Fruit fly (Drosophila melanogaster) whole organism, embryonic: ENCODE results near the gene CG3529.

ENCODE experiments used
- CG10366 ChIP-seq: fragments of 200-800 bp; sonication (Bioruptor generic); IDR thresholded peaks from 2 replicates; pipeline ENCODE4 v1.3.6; 2022; ENCODE audit warnings: missing biosample characterization, missing genetic modification characterization
- CG10543 ChIP-seq: fragments of 200-800 bp; sonication (Bioruptor generic); optimal IDR thresholded peaks from 3 replicates; lab custom pipeline; 2017; ENCODE audit warnings: missing biosample characterization, mild to moderate bottlenecking, missing genetic modification characterization, moderate library complexity
- CG10654 ChIP-seq: fragments of 200-800 bp; sonication (Bioruptor generic); optimal IDR thresholded peaks from 2 replicates; lab custom pipeline; 2016; ENCODE audit warnings: missing biosample characterization, missing genetic modification characterization
- CG11247 ChIP-seq: fragments of 200-800 bp; sonication (Bioruptor generic); IDR thresholded peaks from 2 replicates; pipeline ENCODE4 v1.3.6; 2022; ENCODE audit warnings: missing biosample characterization, missing genetic modification characterization
- CG12104 ChIP-seq: fragments of 200-800 bp; sonication (Bioruptor generic); optimal IDR thresholded peaks from 3 replicates; lab custom pipeline; 2016; ENCODE audit warnings: missing biosample characterization, missing genetic modification characterization
- CG15011 ChIP-seq: fragments of 200-800 bp; sonication (Bioruptor generic); optimal IDR thresholded peaks from 3 replicates; lab custom pipeline; 2018; ENCODE audit warnings: missing biosample characterization, mild to moderate bottlenecking, missing genetic modification characterization
- CG15269 ChIP-seq: fragments of 200-800 bp; sonication (Bioruptor generic); optimal IDR thresholded peaks from 2 replicates; lab custom pipeline; 2018; ENCODE audit warnings: missing biosample characterization, mild to moderate bottlenecking, missing genetic modification characterization, moderate library complexity
- CG1602 ChIP-seq: fragments of 200-800 bp; sonication (Bioruptor generic); optimal IDR thresholded peaks from 3 replicates; lab custom pipeline; 2016; ENCODE audit warnings: missing biosample characterization, missing genetic modification characterization
- CG17612 ChIP-seq: fragments of 200-800 bp; sonication (Bioruptor generic); IDR thresholded peaks from 2 replicates; pipeline ENCODE4 v1.3.6; 2022; ENCODE audit warnings: missing biosample characterization, missing genetic modification characterization
- CG17912 ChIP-seq: fragments of 200-800 bp; sonication (Bioruptor generic); optimal IDR thresholded peaks from 2 replicates; lab custom pipeline; 2018; ENCODE audit warnings: missing biosample characterization, mild to moderate bottlenecking, missing genetic modification characterization
- CG30020 ChIP-seq: fragments of 200-800 bp; optimal IDR thresholded peaks from 2 replicates; lab custom pipeline; 2019; ENCODE audit warnings: missing biosample characterization, mild to moderate bottlenecking, missing genetic modification characterization, moderate library complexity
- CG3065 ChIP-seq: fragments of 200-800 bp; sonication (Bioruptor generic); optimal IDR thresholded peaks from 2 replicates; lab custom pipeline; 2016; ENCODE audit warnings: missing biosample characterization, missing genetic modification characterization
- CG34224 ChIP-seq: fragments of 200-800 bp; sonication (Bioruptor generic); IDR thresholded peaks from 3 replicates; pipeline ENCODE4 v1.3.6; 2022; ENCODE audit warnings: missing biosample characterization, missing genetic modification characterization; ENCODE audit not compliant: partially characterized antibody
- CG42726 ChIP-seq: fragments of 200-800 bp; sonication (Bioruptor generic); IDR thresholded peaks from 2 replicates; pipeline ENCODE4 v1.3.6; 2022; ENCODE audit warnings: missing biosample characterization, missing genetic modification characterization; ENCODE audit not compliant: partially characterized antibody
- CG43689 ChIP-seq: fragments of 200-800 bp; sonication (Bioruptor generic); IDR thresholded peaks from 2 replicates; pipeline ENCODE4 v1.3.6; 2022; ENCODE audit warnings: missing biosample characterization, missing genetic modification characterization
- CG4424 ChIP-seq: fragments of 200-800 bp; sonication (Bioruptor generic); optimal IDR thresholded peaks from 3 replicates; lab custom pipeline; 2016; ENCODE audit warnings: missing biosample characterization, missing genetic modification characterization
- CG5245 ChIP-seq: fragments of 200-800 bp; sonication (Bioruptor generic); optimal IDR thresholded peaks from 3 replicates; lab custom pipeline; 2016; ENCODE audit warnings: missing biosample characterization, missing genetic modification characterization
- CG6654 ChIP-seq: fragments of 200-800 bp; sonication (Bioruptor generic); optimal IDR thresholded peaks from 2 replicates; lab custom pipeline; 2017; ENCODE audit warnings: missing biosample characterization, mild to moderate bottlenecking, missing genetic modification characterization
- CG7839 ChIP-seq: fragments of 200-800 bp; sonication (Bioruptor generic); optimal IDR thresholded peaks from 3 replicates; lab custom pipeline; 2018; ENCODE audit warnings: missing biosample characterization, mild to moderate bottlenecking, missing genetic modification characterization, moderate library complexity
- CG9817 ChIP-seq: fragments of 200-800 bp; sonication (Bioruptor generic); optimal IDR thresholded peaks from 2 replicates; lab custom pipeline; 2018; ENCODE audit warnings: missing biosample characterization, mild to moderate bottlenecking, missing genetic modification characterization, moderate library complexity
- Ets65A ChIP-seq: fragments of 200-800 bp; sonication (Bioruptor generic); peaks from one replicate; lab custom pipeline; 2016; ENCODE audit warnings: missing biosample characterization, missing genetic modification characterization
- Ets97D ChIP-seq: fragments of 200-800 bp; sonication (Bioruptor generic); optimal IDR thresholded peaks from 3 replicates; lab custom pipeline; 2016; ENCODE audit warnings: missing biosample characterization, missing genetic modification characterization
- Gug ChIP-seq: fragments of 200-800 bp; sonication (Bioruptor generic); IDR thresholded peaks from 4 replicates; pipeline ENCODE4 v1.3.6; 2022; ENCODE audit warnings: missing biosample characterization, missing genetic modification characterization
- Hmr ChIP-seq: fragments of 200-800 bp; sonication (Bioruptor generic); optimal IDR thresholded peaks from 3 replicates; lab custom pipeline; 2017; ENCODE audit warnings: mild to moderate bottlenecking, missing biosample characterization, missing genetic modification reagents, missing genetic modification characterization
- Hr3 ChIP-seq: fragments of 200-800 bp; sonication (Bioruptor generic); optimal IDR thresholded peaks from 3 replicates; lab custom pipeline; 2016; ENCODE audit warnings: missing biosample characterization, missing genetic modification characterization
- Hsf ChIP-seq: fragments of 200-800 bp; sonication (Bioruptor generic); optimal IDR thresholded peaks from 3 replicates; lab custom pipeline; 2016; ENCODE audit warnings: missing biosample characterization, missing genetic modification characterization
- MBD-R2 ChIP-seq: fragments of 200-800 bp; sonication (Bioruptor generic); IDR thresholded peaks from 2 replicates; pipeline ENCODE4 v1.3.6; 2022; ENCODE audit warnings: missing biosample characterization, missing genetic modification characterization
- NC2β ChIP-seq: fragments of 200-800 bp; sonication (Bioruptor generic); optimal IDR thresholded peaks from 2 replicates; lab custom pipeline; 2016; ENCODE audit warnings: missing biosample characterization, missing genetic modification characterization
- PHDP ChIP-seq: fragments of 200-800 bp; sonication (Bioruptor generic); optimal IDR thresholded peaks from 3 replicates; lab custom pipeline; 2018; ENCODE audit warnings: missing biosample characterization, mild to moderate bottlenecking, missing genetic modification characterization, moderate library complexity
- Six4 ChIP-seq: fragments of 200-800 bp; sonication (Bioruptor generic); optimal IDR thresholded peaks from 2 replicates; lab custom pipeline; 2016; ENCODE audit warnings: missing biosample characterization, missing genetic modification characterization
- Sry-β ChIP-seq: fragments of 200-800 bp; sonication (Bioruptor generic); optimal IDR thresholded peaks from 2 replicates; lab custom pipeline; 2018; ENCODE audit warnings: missing biosample characterization, mild to moderate bottlenecking, missing genetic modification characterization, moderate library complexity
- Xrp1 ChIP-seq: fragments of 200-800 bp; sonication (Bioruptor generic); IDR thresholded peaks from 2 replicates; pipeline ENCODE4 v1.3.6; 2022; ENCODE audit warnings: missing biosample characterization, missing genetic modification characterization
- YL-1 ChIP-seq: fragments of 200-800 bp; sonication (Bioruptor generic); optimal IDR thresholded peaks from 3 replicates; lab custom pipeline; 2017; ENCODE audit warnings: missing biosample characterization, mild to moderate bottlenecking, missing genetic modification characterization
- ac ChIP-seq: fragments of 200-800 bp; sonication (Bioruptor generic); optimal IDR thresholded peaks from 3 replicates; lab custom pipeline; 2017; ENCODE audit warnings: missing biosample characterization, mild to moderate bottlenecking, missing genetic modification characterization
- az2 ChIP-seq: fragments of 200-800 bp; sonication (Bioruptor generic); optimal IDR thresholded peaks from 3 replicates; lab custom pipeline; 2016; ENCODE audit warnings: missing biosample characterization, missing genetic modification characterization
- bab2 ChIP-seq: fragments of 200-800 bp; sonication (Bioruptor generic); optimal IDR thresholded peaks from 2 replicates; lab custom pipeline; 2016; ENCODE audit warnings: missing biosample characterization, missing genetic modification characterization
- chif ChIP-seq, 2 experiments: fragments of 200-800 bp; sonication (Bioruptor generic); optimal IDR thresholded peaks; 3 replicates each; lab custom pipeline; 2016; ENCODE audit warnings: missing biosample characterization in 2 of 2, missing genetic modification characterization in 2 of 2
- chm ChIP-seq: fragments of 200-800 bp; sonication (Bioruptor generic); IDR thresholded peaks from 2 replicates; pipeline ENCODE4 v1.3.6; 2022; ENCODE audit warnings: missing biosample characterization, missing genetic modification characterization
- croc ChIP-seq: fragments of 200-800 bp; sonication (Bioruptor generic); conservative IDR thresholded peaks from 3 replicates; pipeline ENCODE4 v1.3.6; 2022; ENCODE audit warnings: missing biosample characterization, missing genetic modification characterization
- dysf ChIP-seq: fragments of 200-800 bp; sonication (Bioruptor generic); IDR thresholded peaks from 3 replicates; pipeline ENCODE4 v1.3.6; 2022; ENCODE audit warnings: missing biosample characterization, missing genetic modification characterization
- emc ChIP-seq: fragments of 200-800 bp; sonication (Bioruptor generic); optimal IDR thresholded peaks from 2 replicates; lab custom pipeline; 2016; ENCODE audit warnings: missing biosample characterization, missing genetic modification characterization
- hbn ChIP-seq: fragments of 200-800 bp; sonication (Bioruptor generic); IDR thresholded peaks from 2 replicates; pipeline ENCODE4 v1.3.6; 2022; ENCODE audit warnings: missing biosample characterization, missing genetic modification characterization; ENCODE audit not compliant: partially characterized antibody
- ken ChIP-seq: fragments of 200-800 bp; sonication (Bioruptor generic); IDR thresholded peaks from 3 replicates; pipeline ENCODE4 v1.3.6; 2022; ENCODE audit warnings: missing biosample characterization, missing genetic modification characterization
- mld ChIP-seq: fragments of 200-800 bp; sonication (Bioruptor generic); IDR thresholded peaks from 3 replicates; pipeline ENCODE4 v1.3.6; 2022; ENCODE audit warnings: missing biosample characterization, missing genetic modification characterization; ENCODE audit not compliant: partially characterized antibody
- pnt ChIP-seq: fragments of 200-800 bp; sonication (Bioruptor generic); optimal IDR thresholded peaks from 3 replicates; lab custom pipeline; 2016; ENCODE audit warnings: missing biosample characterization, missing genetic modification characterization
- pzg ChIP-seq: fragments of 200-800 bp; sonication (Bioruptor generic); optimal IDR thresholded peaks from 3 replicates; lab custom pipeline; 2018; ENCODE audit warnings: missing biosample characterization, mild to moderate bottlenecking, missing genetic modification characterization, moderate library complexity
- rib ChIP-seq: fragments of 200-800 bp; sonication (Bioruptor generic); IDR thresholded peaks from 2 replicates; pipeline ENCODE4 v1.3.6; 2022; ENCODE audit warnings: missing biosample characterization, missing genetic modification characterization
- slbo ChIP-seq: fragments of 200-800 bp; sonication (Bioruptor generic); IDR thresholded peaks from 2 replicates; pipeline ENCODE4 v1.3.6; 2022; ENCODE audit warnings: missing biosample characterization, missing genetic modification characterization
- stc ChIP-seq: fragments of 200-800 bp; sonication (Bioruptor generic); IDR thresholded peaks from 2 replicates; pipeline ENCODE4 v1.3.6; 2022; ENCODE audit warnings: missing biosample characterization, missing genetic modification characterization
- stwl ChIP-seq: fragments of 200-800 bp; sonication (Bioruptor generic); optimal IDR thresholded peaks from 3 replicates; lab custom pipeline; 2018; ENCODE audit warnings: missing biosample characterization, mild to moderate bottlenecking, missing genetic modification characterization, moderate library complexity
- unc-4 ChIP-seq: fragments of 200-800 bp; sonication (Bioruptor generic); IDR thresholded peaks from 2 replicates; pipeline ENCODE4 v1.3.6; 2022; ENCODE audit warnings: missing biosample characterization, missing genetic modification characterization; ENCODE audit not compliant: partially characterized antibody

CG3529 gene

DNA sequence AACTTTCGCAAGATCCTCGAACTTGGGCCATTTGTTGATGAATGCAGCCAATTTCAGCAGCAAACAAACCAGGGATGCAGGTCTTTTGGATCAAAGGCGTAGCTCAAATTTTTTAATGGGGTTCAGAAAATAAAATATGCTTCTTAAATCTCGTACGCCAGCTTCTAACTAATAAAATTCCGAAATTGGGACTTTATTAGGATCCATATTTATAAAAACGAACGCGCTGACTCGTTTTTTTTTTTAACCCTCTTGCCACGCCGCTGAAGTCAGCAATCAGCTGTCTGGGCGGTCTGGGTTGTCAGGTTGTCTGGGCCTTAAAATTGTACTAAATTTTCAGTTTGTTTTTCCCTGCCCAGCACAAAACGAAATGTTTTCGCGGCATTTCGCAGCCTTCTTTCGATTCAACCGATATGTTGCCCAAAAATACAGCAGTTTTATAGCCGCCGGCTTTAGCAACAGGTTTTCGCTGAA lies 11.0 kb downstream of the CG3529 start, which contains the start of gene CG3437 (continued):
- TF ChIP-seq CG42726 (GFP tag; lab: Robert Waterston, UW): no peak
- TF ChIP-seq CG5245 (GFP tag; lab: Kevin White, UChicago): peak; percentile 97
- peak; percentile 98 for TF ChIP-seq croc
- peak; percentile 99 for TF ChIP-seq chm
- TF ChIP-seq Six4 (GFP tag; lab: Kevin White, UChicago): peak; percentile 97
- peak; percentile 97 for TF ChIP-seq NC2β (GFP tag; lab: Kevin White, UChicago)
- peak; percentile 99 for TF ChIP-seq az2 (GFP tag; lab: Kevin White, UChicago)
- peak; percentile 99 for TF ChIP-seq PHDP (tag; lab: Kevin White, UChicago)
- TF ChIP-seq CG11247 (GFP tag; lab: Robert Waterston, UW): peak; percentile 99
- peak; percentile 99 for TF ChIP-seq CG9817 (tag; lab: Kevin White, UChicago)
- peak; percentile 95 for TF ChIP-seq CG17912 (GFP tag; lab: Kevin White, UChicago)
- peak; percentile 99 for TF ChIP-seq rib (GFP tag; lab: Robert Waterston, UW)
- peak; percentile 81 for TF ChIP-seq CG30020 (tag; lab: Kevin White, UChicago)
- TF ChIP-seq CG17612 (GFP tag; lab: Robert Waterston, UW): peak; percentile 98
- peak; percentile 99 for TF ChIP-seq MBD-R2 (GFP tag; lab: Robert Waterston, UW)
- TF ChIP-seq ken (GFP tag; lab: Robert Waterston, UW): peak; percentile 99
- TF ChIP-seq CG6654 (GFP tag; lab: Kevin White, UChicago): peak; percentile 94
- peak; percentile 98 for TF ChIP-seq Hr3 (GFP tag; lab: Kevin White, UChicago)
- peak; percentile 98 for TF ChIP-seq CG4424 (GFP tag; lab: Kevin White, UChicago)
- TF ChIP-seq slbo (GFP tag; lab: Robert Waterston, UW): peak; percentile 99
- TF ChIP-seq emc: peak; percentile 97
- TF ChIP-seq unc-4 (GFP tag; lab: Robert Waterston, UW): 0 out of 2 replicates have a peak, but pooled peaks have one; percentile 30
- TF ChIP-seq CG1602 (GFP tag; lab: Kevin White, UChicago): peak; percentile 99
- peak; percentile 98 for TF ChIP-seq YL-1 (GFP tag; lab: Kevin White, UChicago)
- peak; percentile 99 for TF ChIP-seq CG15269 (tag; lab: Kevin White, UChicago)
- TF ChIP-seq dysf (GFP tag; lab: Robert Waterston, UW): peak; percentile 100
- TF ChIP-seq Gug (GFP tag; lab: Robert Waterston, UW): peak; percentile 99
- TF ChIP-seq ac (GFP tag; lab: Kevin White, UChicago): peak; percentile 96
- peak; percentile 80 for TF ChIP-seq stwl
- peak; percentile 96 for TF ChIP-seq CG12104 (GFP tag; lab: Kevin White, UChicago)
- peak; percentile 97 for TF ChIP-seq CG10543
- peak; percentile 98 for TF ChIP-seq CG15011 (GFP tag; lab: Kevin White, UChicago)
- peak; percentile 100 for TF ChIP-seq Ets65A (GFP tag; lab: Kevin White, UChicago)
- TF ChIP-seq Xrp1 (GFP tag; lab: Robert Waterston, UW): peak; percentile 100
- peak; percentile 74 for TF ChIP-seq Sry-β
- TF ChIP-seq CG7839 (tag; lab: Kevin White, UChicago): peak; percentile 99
- TF ChIP-seq hbn (GFP tag; lab: Robert Waterston, UW): no peak; the same call in 1 of the 2 replicates
- TF ChIP-seq CG10654 (GFP tag; lab: Kevin White, UChicago): peak; percentile 98
- peak; percentile 53 for TF ChIP-seq pzg (GFP tag; lab: Kevin White, UChicago)
- peak; percentile 98 for TF ChIP-seq Hmr (GFP tag; lab: Kevin White, UChicago)
- TF ChIP-seq CG3065: peak; percentile 97
- TF ChIP-seq Ets97D: peak; percentile 94
- TF ChIP-seq mld (GFP tag; lab: Robert Waterston, UW): no peak
- peak; percentile 99 for TF ChIP-seq Hsf (GFP tag; lab: Kevin White, UChicago)
- peak; percentile 39; the same call in 1 of the 3 replicates for TF ChIP-seq CG34224 (GFP tag; lab: Robert Waterston, UW)
- peak; percentile 99 for TF ChIP-seq CG10366
- TF ChIP-seq pnt (GFP tag; lab: Kevin White, UChicago): peak; percentile 99
- peak; percentile 97 to 99 for TF ChIP-seq chif (GFP tag; optimal IDR thresholded peaks at IDR 0.05; lab: Kevin White, UChicago)
- TF ChIP-seq stc (GFP tag; lab: Robert Waterston, UW): peak; percentile 99
- TF ChIP-seq CG43689 (GFP tag; lab: Robert Waterston, UW): peak; percentile 97
- TF ChIP-seq bab2 (GFP tag; lab: Kevin White, UChicago): peak; percentile 99
